Fruit fly (Drosophila melanogaster) whole organism, embryonic: ENCODE results near the gene Tgt.

Experiments
- Asciz ChIP-seq: fragments of 200-800 bp; sonication (Bioruptor generic); optimal IDR thresholded peaks from 2 replicates; lab custom pipeline; 2017; ENCODE audit warnings: missing biosample characterization, mild to moderate bottlenecking, missing genetic modification characterization, missing genetic modification reagents
- Bteb2 ChIP-seq: fragments of 200-800 bp; sonication (Bioruptor generic); optimal IDR thresholded peaks from 2 replicates; lab custom pipeline; 2016; ENCODE audit warnings: missing biosample characterization, missing genetic modification characterization
- C15 ChIP-seq: fragments of 200-800 bp; sonication (Bioruptor generic); IDR thresholded peaks from 3 replicates; pipeline ENCODE4 v1.3.6; 2022; ENCODE audit warnings: missing biosample characterization, missing genetic modification characterization
- CG10321 ChIP-seq: fragments of 200-800 bp; sonication (Bioruptor generic); IDR thresholded peaks from 2 replicates; pipeline ENCODE4 v1.3.6; 2022; ENCODE audit warnings: missing biosample characterization, missing genetic modification characterization
- CG10565 ChIP-seq: fragments of 200-800 bp; sonication (Bioruptor generic); optimal IDR thresholded peaks from 3 replicates; lab custom pipeline; 2016; ENCODE audit warnings: missing biosample characterization, mild to moderate bottlenecking, missing genetic modification characterization
- CG11695 ChIP-seq: fragments of 200-800 bp; sonication (Bioruptor generic); IDR thresholded peaks from 3 replicates; pipeline ENCODE4 v1.3.6; 2022; ENCODE audit warnings: missing biosample characterization, missing genetic modification characterization
- CG12071 ChIP-seq: fragments of 200-800 bp; sonication (Bioruptor generic); optimal IDR thresholded peaks from 3 replicates; lab custom pipeline; 2018; ENCODE audit warnings: missing biosample characterization, mild to moderate bottlenecking, missing genetic modification characterization
- CG13624 ChIP-seq: fragments of 200-800 bp; sonication (Bioruptor generic); optimal IDR thresholded peaks from 2 replicates; lab custom pipeline; 2016; ENCODE audit warnings: missing biosample characterization, missing genetic modification characterization
- CG14014 ChIP-seq: fragments of 200-800 bp; sonication (Bioruptor generic); IDR thresholded peaks from 2 replicates; pipeline ENCODE4 v1.3.6; 2022; ENCODE audit warnings: missing biosample characterization, missing genetic modification characterization
- CG17802 ChIP-seq: fragments of 200-800 bp; sonication (Bioruptor generic); optimal IDR thresholded peaks from 2 replicates; lab custom pipeline; 2018; ENCODE audit warnings: missing biosample characterization, mild to moderate bottlenecking, missing genetic modification characterization, moderate library complexity
- CG2889 ChIP-seq: fragments of 200-800 bp; sonication (Bioruptor generic); IDR thresholded peaks from 3 replicates; pipeline ENCODE4 v1.3.6; 2022; ENCODE audit warnings: missing biosample characterization, missing genetic modification characterization
- CG31441 ChIP-seq: fragments of 200-800 bp; sonication (Bioruptor generic); IDR thresholded peaks from 2 replicates; pipeline ENCODE4 v1.3.6; 2022; ENCODE audit warnings: missing biosample characterization, missing genetic modification characterization
- CG3407 ChIP-seq: fragments of 200-800 bp; sonication (Bioruptor generic); optimal IDR thresholded peaks from 2 replicates; lab custom pipeline; 2018; ENCODE audit warnings: missing biosample characterization, mild to moderate bottlenecking, missing genetic modification characterization
- CG4360 ChIP-seq: fragments of 200-800 bp; sonication (Bioruptor generic); IDR thresholded peaks from 2 replicates; pipeline ENCODE4 v1.3.6; 2022; ENCODE audit warnings: missing biosample characterization, missing genetic modification characterization
- CG4617 ChIP-seq: fragments of 200-800 bp; sonication (Bioruptor generic); optimal IDR thresholded peaks from 3 replicates; lab custom pipeline; 2016; ENCODE audit warnings: missing biosample characterization, missing genetic modification characterization, borderline replicate concordance
- CG6175 ChIP-seq: fragments of 200-800 bp; sonication (Bioruptor generic); IDR thresholded peaks from 3 replicates; pipeline ENCODE4 v1.3.6; 2022; ENCODE audit warnings: missing biosample characterization, missing genetic modification characterization
- CG6854 ChIP-seq: fragments of 200-800 bp; sonication (Bioruptor generic); optimal IDR thresholded peaks from 3 replicates; lab custom pipeline; 2017; ENCODE audit warnings: missing biosample characterization, mild to moderate bottlenecking, missing genetic modification characterization
- CG7556 ChIP-seq: fragments of 200-800 bp; sonication (Bioruptor generic); optimal IDR thresholded peaks from 2 replicates; lab custom pipeline; 2017; ENCODE audit warnings: missing biosample characterization, mild to moderate bottlenecking, missing genetic modification characterization
- CG7745 ChIP-seq: fragments of 200-800 bp; sonication (Bioruptor generic); optimal IDR thresholded peaks from 2 replicates; lab custom pipeline; 2018; ENCODE audit warnings: missing biosample characterization, mild to moderate bottlenecking, missing genetic modification characterization, moderate library complexity
- CG8290 ChIP-seq, 3 experiments: fragments of 200-800 bp; sonication (Bioruptor generic); optimal IDR thresholded peaks; 2 replicates each; lab custom pipeline; 2016 to 2019; ENCODE audit warnings: missing biosample characterization in 3 of 3, missing genetic modification characterization in 3 of 3, mild to moderate bottlenecking in 2 of 3, moderate library complexity in 1 of 3
- CG8924 ChIP-seq: fragments of 200-800 bp; optimal IDR thresholded peaks from 3 replicates; lab custom pipeline; 2019; ENCODE audit warnings: missing biosample characterization, mild to moderate bottlenecking, missing genetic modification characterization, moderate library complexity
- CG8944 ChIP-seq: fragments of 200-800 bp; sonication (Bioruptor generic); optimal IDR thresholded peaks from 3 replicates; lab custom pipeline; 2016; ENCODE audit warnings: missing biosample characterization, missing genetic modification characterization
- CoRest ChIP-seq: fragments of 200-800 bp; sonication (Bioruptor generic); optimal IDR thresholded peaks from 3 replicates; lab custom pipeline; 2018; ENCODE audit warnings: missing biosample characterization, mild to moderate bottlenecking, missing genetic modification characterization, moderate library complexity
- Dll ChIP-seq: fragments of 200-800 bp; sonication (Bioruptor generic); IDR thresholded peaks from 4 replicates; pipeline ENCODE4 v1.3.6; 2022; ENCODE audit warnings: missing biosample characterization, missing genetic modification characterization; ENCODE audit not compliant: partially characterized antibody
- Hr39 ChIP-seq: fragments of >200 bp; optimal IDR thresholded peaks from 2 replicates; lab custom pipeline; 2017
- Lim3 ChIP-seq: fragments of 200-800 bp; sonication (Bioruptor generic); IDR thresholded peaks from 2 replicates; pipeline ENCODE4 v1.3.6; 2022; ENCODE audit warnings: missing biosample characterization, missing genetic modification characterization
- MTF-1 ChIP-seq: fragments of 200-800 bp; sonication (Bioruptor generic); optimal IDR thresholded peaks from 2 replicates; lab custom pipeline; 2018; ENCODE audit warnings: missing biosample characterization, mild to moderate bottlenecking, missing genetic modification characterization, borderline replicate concordance
- Neu2 ChIP-seq: fragments of 200-800 bp; sonication (Bioruptor generic); optimal IDR thresholded peaks from 3 replicates; lab custom pipeline; 2016; ENCODE audit warnings: missing biosample characterization, missing genetic modification characterization, borderline replicate concordance
- Nf-YC ChIP-seq: fragments of 200-800 bp; optimal IDR thresholded peaks from 3 replicates; lab custom pipeline; 2019; ENCODE audit warnings: missing biosample characterization, mild to moderate bottlenecking, missing genetic modification characterization, moderate library complexity
- Ptx1 ChIP-seq: fragments of 200-800 bp; sonication (Bioruptor generic); IDR thresholded peaks from 2 replicates; pipeline ENCODE4 v1.3.6; 2022; ENCODE audit warnings: missing biosample characterization, missing genetic modification characterization
- Sin3A ChIP-seq: fragments of >200 bp; optimal IDR thresholded peaks from 2 replicates; lab custom pipeline; 2018
- Stat92E ChIP-seq, 3 experiments: fragments of >200 bp in 2 of 3; fragments of 200-800 bp in 1 of 3; sonication (Bioruptor generic) in 1 of 3; optimal IDR thresholded peaks; 2 replicates each; lab custom pipeline; 2017 to 2019; ENCODE audit warnings: missing biosample characterization in 3 of 3, missing genetic modification characterization in 3 of 3, mild to moderate bottlenecking in 1 of 3, moderate library complexity in 1 of 3
- amos ChIP-seq: fragments of 200-800 bp; sonication (Bioruptor generic); IDR thresholded peaks from 2 replicates; pipeline ENCODE4 v1.3.6; 2022; ENCODE audit warnings: missing biosample characterization, missing genetic modification characterization; ENCODE audit not compliant: partially characterized antibody
- ci ChIP-seq: fragments of 200-800 bp; sonication (Bioruptor generic); IDR thresholded peaks from 3 replicates; pipeline ENCODE4 v1.3.6; 2022; ENCODE audit warnings: missing biosample characterization, missing genetic modification characterization
- danr ChIP-seq: fragments of 200-800 bp; sonication (Bioruptor generic); IDR thresholded peaks from 2 replicates; pipeline ENCODE4 v1.3.6; 2022; ENCODE audit warnings: missing biosample characterization, missing genetic modification characterization
- dysf ChIP-seq: fragments of 200-800 bp; sonication (Bioruptor generic); IDR thresholded peaks from 3 replicates; pipeline ENCODE4 v1.3.6; 2022; ENCODE audit warnings: missing biosample characterization, missing genetic modification characterization
- fu2 ChIP-seq: fragments of 200-800 bp; sonication (Bioruptor generic); optimal IDR thresholded peaks from 2 replicates; lab custom pipeline; 2016; ENCODE audit warnings: missing biosample characterization, missing genetic modification characterization
- gem ChIP-seq: fragments of 200-800 bp; sonication (Bioruptor generic); optimal IDR thresholded peaks from 2 replicates; lab custom pipeline; 2019; ENCODE audit warnings: missing biosample characterization, mild to moderate bottlenecking, missing genetic modification characterization, moderate library complexity
- kay ChIP-seq: fragments of 200-800 bp; sonication (Bioruptor generic); optimal IDR thresholded peaks from 2 replicates; lab custom pipeline; 2016; ENCODE audit warnings: missing biosample characterization, missing genetic modification characterization
- klu ChIP-seq: fragments of 200-800 bp; sonication (Bioruptor generic); IDR thresholded peaks from 2 replicates; pipeline ENCODE4 v1.3.6; 2022; ENCODE audit warnings: missing biosample characterization, missing genetic modification characterization
- odd ChIP-seq: fragments of 200-800 bp; sonication (Bioruptor generic); optimal IDR thresholded peaks from 2 replicates; lab custom pipeline; 2017; ENCODE audit warnings: missing biosample characterization, mild to moderate bottlenecking, missing genetic modification characterization
- p53 ChIP-seq: fragments of 200-800 bp; sonication (Bioruptor generic); optimal IDR thresholded peaks from 2 replicates; lab custom pipeline; 2016; ENCODE audit warnings: missing biosample characterization, missing genetic modification characterization
- ro ChIP-seq: fragments of 200-800 bp; sonication (Bioruptor generic); IDR thresholded peaks from 2 replicates; pipeline ENCODE4 v1.3.6; 2022; ENCODE audit warnings: missing biosample characterization, missing genetic modification characterization
- schlank ChIP-seq: fragments of 200-800 bp; sonication (Bioruptor generic); optimal IDR thresholded peaks from 2 replicates; lab custom pipeline; 2018; ENCODE audit warnings: missing biosample characterization, mild to moderate bottlenecking, missing genetic modification characterization
- sr ChIP-seq: fragments of 200-800 bp; sonication (Bioruptor generic); IDR thresholded peaks from 3 replicates; pipeline ENCODE4 v1.3.6; 2022; ENCODE audit warnings: missing biosample characterization, missing genetic modification characterization
- stwl ChIP-seq: fragments of 200-800 bp; sonication (Bioruptor generic); optimal IDR thresholded peaks from 3 replicates; lab custom pipeline; 2018; ENCODE audit warnings: missing biosample characterization, mild to moderate bottlenecking, missing genetic modification characterization, moderate library complexity
- toy ChIP-seq: fragments of 200-800 bp; sonication (Bioruptor generic); IDR thresholded peaks from 2 replicates; pipeline ENCODE4 v1.3.6; 2022; ENCODE audit warnings: missing biosample characterization, missing genetic modification characterization
- zen2 ChIP-seq: fragments of 200-800 bp; sonication (Bioruptor generic); IDR thresholded peaks from 3 replicates; pipeline ENCODE4 v1.3.6; 2022; ENCODE audit warnings: missing biosample characterization, missing genetic modification characterization; ENCODE audit not compliant: partially characterized antibody

Tgt gene

DNA sequence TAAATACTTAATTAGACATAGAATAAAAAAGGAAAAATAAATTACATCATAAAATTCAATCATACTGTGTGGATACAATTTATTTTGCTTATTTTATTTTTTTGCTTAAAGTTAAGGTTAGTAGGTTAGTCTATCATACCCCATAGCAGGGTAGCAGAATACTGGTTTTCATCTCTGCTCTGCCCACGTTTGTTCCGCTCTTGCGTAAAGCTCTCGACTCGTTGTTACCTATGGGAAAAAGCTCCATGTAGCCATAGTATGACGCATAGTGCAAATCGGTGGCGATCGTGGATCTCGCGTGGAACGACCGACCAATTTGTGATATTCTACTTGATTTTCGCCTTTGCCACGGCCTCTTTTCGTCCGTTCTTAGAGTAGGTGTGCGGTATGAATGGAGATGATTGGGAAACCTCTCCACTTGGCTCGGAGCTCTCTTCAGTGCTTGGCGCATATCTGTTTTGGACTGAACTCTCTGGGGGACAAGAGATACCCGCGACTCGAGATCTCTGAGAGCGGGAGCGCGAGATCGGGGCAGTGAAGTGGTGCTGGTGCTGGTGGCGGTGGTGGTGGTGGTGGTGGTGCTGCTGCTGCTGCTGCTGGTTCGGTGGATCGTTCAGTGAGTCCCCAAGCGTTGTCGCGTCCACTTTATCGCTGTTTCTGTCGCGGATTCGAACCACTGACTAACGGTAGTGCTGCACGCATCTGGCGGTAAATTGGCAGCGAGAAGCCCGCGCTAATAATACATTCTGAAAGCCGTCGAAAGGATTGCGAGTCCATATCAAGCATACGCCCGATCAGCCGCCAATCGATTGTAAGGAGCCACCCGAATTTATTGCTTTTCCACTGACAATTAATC is 2.0 kb downstream of the Tgt start, which contains the start of gene CG5001 (continued):
- TF ChIP-seq klu (GFP tag; lab: Robert Waterston, UW) (peak; percentile 82), CG13624 (GFP tag; lab: Kevin White, UChicago) (peak; percentile 77), Asciz (GFP tag; lab: Kevin White, UChicago) (no peak), fu2 (GFP tag; lab: Kevin White, UChicago) (peak; percentile 33), CG4617 (peak; percentile 12), CG31441 (GFP tag; lab: Robert Waterston, UW) (no peak; the same call in 1 of the 2 replicates), gem (tag; lab: Kevin White, UChicago) (peak; percentile 94), amos (peak; percentile 40; the same call in 1 of the 2 replicates), Sin3A (lab: Kevin White, UChicago) (no peak), schlank (tag; lab: Kevin White, UChicago) (peak; percentile 25), CG10565 (GFP tag; lab: Kevin White, UChicago) (no peak), CG3407 (GFP tag; lab: Kevin White, UChicago) (no peak), zen2 (GFP tag; lab: Robert Waterston, UW) (no peak), kay (GFP tag; lab: Kevin White, UChicago) (peak; percentile 93), sr (GFP tag; lab: Robert Waterston, UW) (peak; percentile 94), CG6175 (GFP tag; lab: Robert Waterston, UW) (peak; percentile 100), dysf (peak; percentile 91), CG4360 (GFP tag; lab: Robert Waterston, UW) (no peak), CG2889 (GFP tag; lab: Robert Waterston, UW) (peak; percentile 28; the same call in 1 of the 3 replicates), Dll (GFP tag; lab: Robert Waterston, UW) (peak; percentile 36; the same call in 1 of the 4 replicates), MTF-1 (peak; percentile 82), CG12071 (GFP tag; lab: Kevin White, UChicago) (peak; percentile 80), CG17802 (tag; lab: Kevin White, UChicago) (peak; percentile 42), Lim3 (GFP tag; lab: Robert Waterston, UW) (no peak), CG11695 (GFP tag; lab: Robert Waterston, UW) (peak; percentile 86), CG8944 (GFP tag; lab: Kevin White, UChicago) (peak; percentile 50), stwl (tag; lab: Kevin White, UChicago) (peak; percentile 23), CG14014 (GFP tag; lab: Robert Waterston, UW) (peak; percentile 88), CG10321 (GFP tag; lab: Robert Waterston, UW) (0 out of 2 replicates have a peak, but pooled peaks have one; percentile 46), ci (peak; percentile 89), CG6854 (GFP tag; lab: Kevin White, UChicago) (peak; percentile 61), odd (GFP tag; lab: Kevin White, UChicago) (no peak), CG8924 (tag; lab: Kevin White, UChicago) (peak; percentile 87), Hr39 (lab: Kevin White, UChicago) (no peak), Bteb2 (GFP tag; lab: Kevin White, UChicago) (peak; percentile 50), CG8290 (GFP tag; optimal IDR thresholded peaks at IDR 0.05; lab: Kevin White, UChicago) (peak; percentile 34), CG8290 (tag; optimal IDR thresholded peaks at IDR 0.05; lab: Kevin White, UChicago) (peak in 1 of 2 experiments; percentile 91), CoRest (tag; lab: Kevin White, UChicago) (peak; percentile 89), CG7745 (no peak), CG7556 (peak; percentile 82), Nf-YC (tag; lab: Kevin White, UChicago) (peak; percentile 82), danr (peak; percentile 63; the same call in 1 of the 2 replicates), Ptx1 (GFP tag; lab: Robert Waterston, UW) (peak; percentile 91), ro (GFP tag; lab: Robert Waterston, UW) (peak; percentile 52), Stat92E (GFP tag; optimal IDR thresholded peaks at IDR 0.05; lab: Kevin White, UChicago) (no peak), p53 (GFP tag; lab: Kevin White, UChicago) (no peak), toy (peak; percentile 72), C15 (GFP tag; lab: Robert Waterston, UW) (0 out of 3 replicates have a peak, but pooled peaks have one; percentile 12), Neu2 (GFP tag; lab: Kevin White, UChicago) (no peak)
